Worm (Caenorhabditis elegans): ENCODE results near the gene ZC262.2.

DNA sequence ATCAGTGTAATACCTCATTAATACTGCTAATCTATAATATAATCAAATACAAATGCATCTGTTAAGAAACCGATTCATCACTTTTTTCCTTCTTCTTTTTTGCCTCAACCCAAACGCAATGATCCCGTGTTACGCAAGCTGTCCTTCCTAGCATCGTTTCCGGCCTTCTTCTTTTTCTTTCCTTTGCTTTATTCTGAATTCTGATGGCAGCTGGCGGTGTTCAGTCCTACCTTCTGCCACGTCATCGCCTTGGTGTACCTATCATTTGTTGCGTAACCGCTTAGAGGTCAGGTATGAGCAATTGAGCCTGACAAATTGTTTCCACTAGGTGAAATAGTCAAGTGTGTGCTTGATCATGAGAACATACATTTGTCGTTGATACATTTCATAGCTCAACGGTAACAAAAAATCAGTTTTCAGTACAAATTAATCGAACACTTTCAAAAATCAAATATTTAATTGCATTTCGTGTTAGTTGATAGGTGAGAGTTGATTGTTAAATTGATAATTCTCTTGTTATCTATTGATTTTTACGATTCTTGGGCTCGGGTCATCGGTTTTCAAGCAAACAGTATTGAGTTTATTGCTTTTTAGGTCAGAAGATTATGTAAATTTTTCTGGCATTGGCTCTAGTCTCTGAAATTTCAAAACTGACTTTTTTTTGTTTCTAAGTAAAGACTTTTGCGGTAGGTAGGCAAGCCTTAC, 33.5 kb upstream of the ZC262.2 start:
- no peak for TF ChIP-seq flt-1 (GFP tag; IDR thresholded peaks at IDR 0.05)
- TF ChIP-seq ceh-36 (tag; optimal IDR thresholded peaks at IDR 0.05), result no peak
- no peak for TF ChIP-seq hnd-1 (tag; optimal IDR thresholded peaks at IDR 0.05)
- TF ChIP-seq tra-4 (tag; optimal IDR thresholded peaks at IDR 0.05), result no peak
- peak; percentile 38; the same call in 1 of the 2 replicates for TF ChIP-seq pes-1 (GFP tag; IDR thresholded peaks at IDR 0.05)
- no peak for TF ChIP-seq tbx-37 (GFP tag; conservative IDR thresholded peaks at IDR 0.05)

All from whole organism, early embryonic.